Worm (Caenorhabditis elegans): Measurements from ENCODE around the gene nhr-177.
A peak's percentile ranks its signal among the peaks of the same experiment; 100 is the strongest.

Gene nhr-177

DNA sequence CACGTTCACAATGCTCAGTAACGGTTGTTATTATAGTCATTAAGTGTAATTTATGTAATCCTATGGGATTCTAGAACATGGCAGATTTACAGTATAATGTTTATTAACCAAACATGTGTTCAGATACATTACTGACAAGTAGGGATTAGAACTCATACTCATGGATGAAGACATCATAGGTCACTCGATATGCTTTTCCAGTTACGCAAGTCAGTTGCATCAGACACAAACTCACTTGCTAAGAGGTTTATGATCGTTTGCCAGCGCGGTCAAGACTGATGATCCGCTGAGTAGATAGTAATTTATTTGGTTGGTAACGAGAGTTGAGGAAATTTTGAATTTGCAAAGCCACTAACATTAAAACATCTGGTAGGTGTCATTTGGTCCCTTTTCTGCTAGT is 35.5 kb upstream of the nhr-177 start:
- TF ChIP-seq fkh-10 (GFP tag; optimal IDR thresholded peaks at IDR 0.05) (no peak), unc-42 (tag; optimal IDR thresholded peaks at IDR 0.05) (no peak), lim-6 (tag; optimal IDR thresholded peaks at IDR 0.05) (no peak), eyg-1 (tag; optimal IDR thresholded peaks at IDR 0.05) (no peak), ets-4 (tag; optimal IDR thresholded peaks at IDR 0.05) (no peak), fkh-6 (tag; optimal IDR thresholded peaks at IDR 0.05) (no peak), nfya-1 (tag; optimal IDR thresholded peaks at IDR 0.05) (no peak), sdc-2 (tag; optimal IDR thresholded peaks at IDR 0.05) (no peak), hlh-8 (tag; optimal IDR thresholded peaks at IDR 0.05) (no peak), ceh-19 (GFP tag; optimal IDR thresholded peaks at IDR 0.05) (no peak), sox-4 (tag; optimal IDR thresholded peaks at IDR 0.05) (no peak)

ce11 chrV:1575493-1576084 is 34.5 kb upstream of the nhr-177 start:
- TF ChIP-seq C38D4.7 (GFP tag; optimal IDR thresholded peaks at IDR 0.05) (no peak), rnt-1 (tag; optimal IDR thresholded peaks at IDR 0.05) (peak; percentile 16), ref-2 (tag; optimal IDR thresholded peaks at IDR 0.05) (peak; percentile 21), ceh-31 (tag; optimal IDR thresholded peaks at IDR 0.05) (peak; percentile 6), dmd-4 (tag; optimal IDR thresholded peaks at IDR 0.05; ENCODE audit: borderline replicate concordance) (peak; percentile 27), nfya-1 (tag; optimal IDR thresholded peaks at IDR 0.05) (peak; percentile 21), C08G9.2 (tag; optimal IDR thresholded peaks at IDR 0.05) (no peak), unc-55 (GFP tag; optimal IDR thresholded peaks at IDR 0.05) (peak; percentile 92), hlh-30 (tag; optimal IDR thresholded peaks at IDR 0.05; ENCODE audit: insufficient read depth) (peak; percentile 14)

ce11 chrV:1577092-1577709 is 32.9 kb upstream of the nhr-177 start:
- TF ChIP-seq pat-9 (tag; optimal IDR thresholded peaks at IDR 0.05) (no peak), Y22D7AL.16 (tag; optimal IDR thresholded peaks at IDR 0.05) (no peak), unc-3 (GFP tag; conservative IDR thresholded peaks at IDR 0.05) (no peak), unc-3 (tag; optimal IDR thresholded peaks at IDR 0.05) (no peak), unc-55 (GFP tag; optimal IDR thresholded peaks at IDR 0.05) (no peak), nhr-232 (tag; optimal IDR thresholded peaks at IDR 0.05) (no peak), hlh-8 (tag; optimal IDR thresholded peaks at IDR 0.05) (no peak), K09A11.1 (tag; optimal IDR thresholded peaks at IDR 0.05; ENCODE audit: insufficient read depth) (no peak)

DNA sequence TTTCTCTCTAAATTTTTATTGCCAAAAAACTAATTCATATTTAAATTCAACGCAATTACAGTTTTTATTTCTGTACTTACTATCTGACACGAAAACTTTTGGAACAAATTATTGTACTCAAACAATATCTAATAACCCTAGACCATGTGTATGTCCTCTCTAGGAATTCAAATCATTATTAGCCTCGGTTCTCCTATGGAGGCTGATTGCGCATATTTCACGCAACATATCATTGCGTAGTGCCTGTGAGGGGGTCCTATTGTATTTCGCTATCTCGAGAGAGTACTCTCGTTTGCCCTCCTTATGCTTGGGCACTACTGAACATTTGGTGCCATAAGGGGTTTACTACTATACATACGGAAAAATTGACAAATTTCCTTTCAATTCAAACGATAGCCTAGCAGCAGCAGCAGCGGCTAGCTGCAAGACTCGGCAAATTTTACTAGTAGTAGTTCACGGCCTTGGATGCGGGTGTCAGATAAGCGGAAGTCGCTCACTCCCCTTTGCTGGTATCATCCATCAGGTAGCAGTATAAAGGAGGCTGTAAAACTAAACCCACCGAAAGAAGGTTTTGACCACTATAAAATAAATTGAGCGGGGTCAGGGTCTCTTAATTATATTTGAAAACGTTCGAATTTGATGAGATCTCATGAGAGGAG is 31.4 kb upstream of the nhr-177 start:
- TF ChIP-seq nhr-232 (tag; optimal IDR thresholded peaks at IDR 0.05) (no peak), ztf-16 (tag; optimal IDR thresholded peaks at IDR 0.05) (no peak), dmd-4 (tag; optimal IDR thresholded peaks at IDR 0.05; ENCODE audit: borderline replicate concordance) (no peak), lim-6 (tag; optimal IDR thresholded peaks at IDR 0.05) (no peak), eyg-1 (tag; optimal IDR thresholded peaks at IDR 0.05) (no peak), elt-2 (tag; optimal IDR thresholded peaks at IDR 0.05) (no peak), ceh-19 (GFP tag; optimal IDR thresholded peaks at IDR 0.05) (no peak), mec-3 (tag; optimal IDR thresholded peaks at IDR 0.05; ENCODE audit: borderline replicate concordance) (no peak), nhr-11 (tag; optimal IDR thresholded peaks at IDR 0.05) (no peak), pha-2 (tag; optimal IDR thresholded peaks at IDR 0.05) (no peak), pag-3 (tag; optimal IDR thresholded peaks at IDR 0.05; ENCODE audit: borderline replicate concordance) (no peak), hlh-6 (tag; optimal IDR thresholded peaks at IDR 0.05) (no peak), C38D4.7 (GFP tag; optimal IDR thresholded peaks at IDR 0.05) (no peak), ceh-6 (GFP tag; optimal IDR thresholded peaks at IDR 0.05) (no peak), gmeb-2 (tag; optimal IDR thresholded peaks at IDR 0.05) (no peak), sox-4 (tag; optimal IDR thresholded peaks at IDR 0.05) (no peak), odd-2 (tag; optimal IDR thresholded peaks at IDR 0.05) (no peak), hlh-13 (GFP tag; optimal IDR thresholded peaks at IDR 0.05) (no peak), ceh-18 (tag; optimal IDR thresholded peaks at IDR 0.05) (no peak)

Measured in whole organism, late embryonic.